Fruit fly (Drosophila melanogaster): ENCODE measurements around the gene upd3.

upd3 gene

dm6 chrX:18282381-18282813 lies 5.4 kb downstream of the upd3 start:
- no peak for TF ChIP-seq usp (GFP tag; optimal IDR thresholded peaks at IDR 0.05)
- peak in 1 of 2 experiments; percentile 8 for TF ChIP-seq EcR (GFP tag; optimal IDR thresholded peaks at IDR 0.05)
- no peak for TF ChIP-seq CG8478 (optimal IDR thresholded peaks at IDR 0.05)
- TF ChIP-seq psq (optimal IDR thresholded peaks at IDR 0.05) = no peak
- TF ChIP-seq pan (optimal IDR thresholded peaks at IDR 0.05) = no peak
- TF ChIP-seq Dll (optimal IDR thresholded peaks at IDR 0.05) = peak; percentile 42

dm6 chrX:18285215-18285614 lies 8.2 kb downstream of the upd3 start:
- TF ChIP-seq Dll (optimal IDR thresholded peaks at IDR 0.05) (no peak), CG8478 (optimal IDR thresholded peaks at IDR 0.05) (no peak), psq (optimal IDR thresholded peaks at IDR 0.05) (no peak), EcR (GFP tag; optimal IDR thresholded peaks at IDR 0.05) (no peak), usp (GFP tag; optimal IDR thresholded peaks at IDR 0.05) (no peak), pan (optimal IDR thresholded peaks at IDR 0.05) (no peak)

- TF ChIP-seq Dll (optimal IDR thresholded peaks at IDR 0.05) = no peak
- no peak for TF ChIP-seq usp (GFP tag; optimal IDR thresholded peaks at IDR 0.05)
Measured at dm6 chrX:18287587-18287986, 10.6 kb downstream of the upd3 start.

dm6 chrX:18288652-18289051 lies 11.6 kb downstream of the upd3 start:
- no peak for TF ChIP-seq EcR (GFP tag; optimal IDR thresholded peaks at IDR 0.05)
- TF ChIP-seq CG8478 (optimal IDR thresholded peaks at IDR 0.05) = no peak
- no peak for TF ChIP-seq usp (GFP tag; optimal IDR thresholded peaks at IDR 0.05)
- TF ChIP-seq psq (optimal IDR thresholded peaks at IDR 0.05) = no peak
- no peak for TF ChIP-seq Dll (optimal IDR thresholded peaks at IDR 0.05)
- TF ChIP-seq pan (optimal IDR thresholded peaks at IDR 0.05) = no peak

dm6 chrX:18294031-18294430 lies 17.0 kb downstream of the upd3 start:
- TF ChIP-seq EcR (GFP tag; optimal IDR thresholded peaks at IDR 0.05) (no peak), pan (optimal IDR thresholded peaks at IDR 0.05) (no peak), Dll (optimal IDR thresholded peaks at IDR 0.05) (no peak), usp (GFP tag; optimal IDR thresholded peaks at IDR 0.05) (no peak), psq (optimal IDR thresholded peaks at IDR 0.05) (no peak)

- TF ChIP-seq Dll (optimal IDR thresholded peaks at IDR 0.05) (no peak), EcR (GFP tag; optimal IDR thresholded peaks at IDR 0.05) (no peak), psq (optimal IDR thresholded peaks at IDR 0.05) (no peak), pan (optimal IDR thresholded peaks at IDR 0.05) (no peak)
Measured at dm6 chrX:18297905-18298630, 21.0 kb downstream of the upd3 start.

dm6 chrX:18300775-18301316 lies 23.8 kb downstream of the upd3 start:
- TF ChIP-seq psq (optimal IDR thresholded peaks at IDR 0.05) = no peak
- TF ChIP-seq EcR (GFP tag; optimal IDR thresholded peaks at IDR 0.05) = no peak
- no peak for TF ChIP-seq pan (optimal IDR thresholded peaks at IDR 0.05)
- no peak for TF ChIP-seq Dll (optimal IDR thresholded peaks at IDR 0.05)
- TF ChIP-seq usp (GFP tag; optimal IDR thresholded peaks at IDR 0.05) = no peak
- TF ChIP-seq CG8478 (optimal IDR thresholded peaks at IDR 0.05) = no peak

dm6 chrX:18303580-18304305 lies 26.7 kb downstream of the upd3 start:
- no peak for TF ChIP-seq usp (GFP tag; optimal IDR thresholded peaks at IDR 0.05)
- no peak for TF ChIP-seq psq (optimal IDR thresholded peaks at IDR 0.05)
- TF ChIP-seq CG8478 (optimal IDR thresholded peaks at IDR 0.05) = no peak
- TF ChIP-seq EcR (GFP tag; optimal IDR thresholded peaks at IDR 0.05) = no peak
- TF ChIP-seq pan (optimal IDR thresholded peaks at IDR 0.05) = no peak
- TF ChIP-seq Dll (optimal IDR thresholded peaks at IDR 0.05) = no peak

- no peak for TF ChIP-seq EcR (GFP tag; optimal IDR thresholded peaks at IDR 0.05)
- TF ChIP-seq psq (optimal IDR thresholded peaks at IDR 0.05) = no peak
- no peak for TF ChIP-seq usp (GFP tag; optimal IDR thresholded peaks at IDR 0.05)
- no peak for TF ChIP-seq pan (optimal IDR thresholded peaks at IDR 0.05)
Measured at dm6 chrX:18309241-18309697, 32.2 kb downstream of the upd3 start, which contains the start of gene upd1. Gene upd1 (minus strand): TSS chrX:18309291.

dm6 chrX:18310979-18311378 lies 33.9 kb downstream of the upd3 start:
- TF ChIP-seq CG8478 (optimal IDR thresholded peaks at IDR 0.05) = no peak
- no peak for TF ChIP-seq Dll (optimal IDR thresholded peaks at IDR 0.05)
- no peak for TF ChIP-seq usp (GFP tag; optimal IDR thresholded peaks at IDR 0.05)
- no peak for TF ChIP-seq psq (optimal IDR thresholded peaks at IDR 0.05)
- no peak for TF ChIP-seq EcR (GFP tag; optimal IDR thresholded peaks at IDR 0.05)
- no peak for TF ChIP-seq pan (optimal IDR thresholded peaks at IDR 0.05)

dm6 chrX:18312445-18312911 lies 35.4 kb downstream of the upd3 start:
- TF ChIP-seq Dll (optimal IDR thresholded peaks at IDR 0.05) (peak; percentile 97), EcR (GFP tag; optimal IDR thresholded peaks at IDR 0.05) (no peak), pan (optimal IDR thresholded peaks at IDR 0.05) (no peak)

dm6 chrX:18315835-18316234 lies 38.8 kb downstream of the upd3 start:
- TF ChIP-seq pan (optimal IDR thresholded peaks at IDR 0.05) (no peak), usp (GFP tag; optimal IDR thresholded peaks at IDR 0.05) (no peak), CG8478 (optimal IDR thresholded peaks at IDR 0.05) (no peak), psq (optimal IDR thresholded peaks at IDR 0.05) (no peak), EcR (GFP tag; optimal IDR thresholded peaks at IDR 0.05) (no peak), Dll (optimal IDR thresholded peaks at IDR 0.05) (no peak)
